Fruit fly (Drosophila melanogaster): ENCODE data around the gene Coq4.

The Coq4 gene

dm6 chr3L:17470110-17470509 lies 36.7 kb upstream of the Coq4 start, which contains the start of gene SecCl (continued):
- TF ChIP-seq Stat92E (GFP tag; optimal IDR thresholded peaks at IDR 0.05) (no peak), GATAe (GFP tag; conservative IDR thresholded peaks at IDR 0.05) (peak; percentile 53), CG4854 (GFP tag; optimal IDR thresholded peaks at IDR 0.05) (no peak), CG17612 (GFP tag; IDR thresholded peaks at IDR 0.05) (no peak), CG12942 (GFP tag; optimal IDR thresholded peaks at IDR 0.05) (no peak), Dref (GFP tag; IDR thresholded peaks at IDR 0.05) (no peak), CG2889 (GFP tag; IDR thresholded peaks at IDR 0.05) (no peak), CG8478 (optimal IDR thresholded peaks at IDR 0.05) (no peak), lab (GFP tag; optimal IDR thresholded peaks at IDR 0.05) (peak; percentile 23), ATbp (GFP tag; optimal IDR thresholded peaks at IDR 0.05) (no peak), C15 (GFP tag; IDR thresholded peaks at IDR 0.05) (0 out of 3 replicates have a peak, but pooled peaks have one; percentile 4), danr (GFP tag; IDR thresholded peaks at IDR 0.05) (no peak), CG15073 (GFP tag; optimal IDR thresholded peaks at IDR 0.05) (no peak), mirr (GFP tag; optimal IDR thresholded peaks at IDR 0.05) (peak; percentile 36), Abd-B (GFP tag; optimal IDR thresholded peaks at IDR 0.05) (no peak), CG1602 (GFP tag; optimal IDR thresholded peaks at IDR 0.05) (no peak), Awh (GFP tag; IDR thresholded peaks at IDR 0.05) (no peak), ham (GFP tag; IDR thresholded peaks at IDR 0.05) (no peak), ab (GFP tag; optimal IDR thresholded peaks at IDR 0.05) (no peak), CG17802 (tag; optimal IDR thresholded peaks at IDR 0.05) (no peak), Aef1 (GFP tag; IDR thresholded peaks at IDR 0.05) (no peak), pfk (GFP tag; optimal IDR thresholded peaks at IDR 0.05) (no peak), ap (GFP tag; IDR thresholded peaks at IDR 0.05) (no peak), btn (GFP tag; optimal IDR thresholded peaks at IDR 0.05) (no peak), gsb (GFP tag; IDR thresholded peaks at IDR 0.05) (no peak), Adf1 (GFP tag; IDR thresholded peaks at IDR 0.05) (peak; percentile 97), Fer3 (tag; optimal IDR thresholded peaks at IDR 0.05) (no peak), aop (GFP tag; IDR thresholded peaks at IDR 0.05) (0 out of 2 replicates have a peak, but pooled peaks have one; percentile 11), Rfx (GFP tag; IDR thresholded peaks at IDR 0.05) (0 out of 2 replicates have a peak, but pooled peaks have one; percentile 14), CG3407 (GFP tag; optimal IDR thresholded peaks at IDR 0.05) (no peak), Ravus (GFP tag; IDR thresholded peaks at IDR 0.05) (no peak), eve (GFP tag; optimal IDR thresholded peaks at IDR 0.05) (no peak), Side (GFP tag; optimal IDR thresholded peaks at IDR 0.05) (no peak), CG3726 (GFP tag; IDR thresholded peaks at IDR 0.05) (no peak), z (GFP tag; IDR thresholded peaks at IDR 0.05) (peak; percentile 63; the same call in 1 of the 3 replicates), lilli (GFP tag; optimal IDR thresholded peaks at IDR 0.05) (no peak), fd96Cb (tag; optimal IDR thresholded peaks at IDR 0.05) (no peak), CG12744 (GFP tag; optimal IDR thresholded peaks at IDR 0.05) (no peak), nmo (GFP tag; optimal IDR thresholded peaks at IDR 0.05) (no peak), Taf1 (GFP tag; IDR thresholded peaks at IDR 0.05) (no peak), CG6854 (GFP tag; optimal IDR thresholded peaks at IDR 0.05) (no peak), NFAT (GFP tag; IDR thresholded peaks at IDR 0.05) (no peak), CG6791 (GFP tag; IDR thresholded peaks at IDR 0.05; ENCODE audit: partially characterized antibody) (peak; percentile 98), twi (tag; optimal IDR thresholded peaks at IDR 0.05) (no peak), mam (GFP tag; optimal IDR thresholded peaks at IDR 0.05) (no peak), CG13894 (tag; optimal IDR thresholded peaks at IDR 0.05) (peak; percentile 90), Deaf1 (tag; optimal IDR thresholded peaks at IDR 0.05) (peak; percentile 94), CG4360 (GFP tag; IDR thresholded peaks at IDR 0.05) (no peak), sug (tag; optimal IDR thresholded peaks at IDR 0.05) (peak; percentile 44), HLH3B (GFP tag; IDR thresholded peaks at IDR 0.05) (no peak), NC2β (GFP tag; optimal IDR thresholded peaks at IDR 0.05) (no peak), chif (GFP tag; optimal IDR thresholded peaks at IDR 0.05) (no peak), CG8944 (GFP tag; optimal IDR thresholded peaks at IDR 0.05) (no peak)
